Fruit fly (Drosophila melanogaster) whole organism, pupa: ENCODE results near the gene dally.

Source experiments
- CG10348 ChIP-seq: fragments of 200-800 bp; sonication (Bioruptor generic); IDR thresholded peaks from 2 replicates; pipeline ENCODE4 v1.3.6; 2022; ENCODE audit warnings: missing biosample characterization, missing genetic modification characterization
- CG12605 ChIP-seq: fragments of 200-800 bp; sonication (Bioruptor generic); IDR thresholded peaks from 2 replicates; pipeline ENCODE4 v1.3.6; 2022; ENCODE audit warnings: missing biosample characterization, missing genetic modification characterization
- CG13204 ChIP-seq: fragments of 200-800 bp; sonication (Bioruptor generic); optimal IDR thresholded peaks from 2 replicates; lab custom pipeline; 2018; ENCODE audit warnings: missing biosample characterization, mild to moderate bottlenecking, missing genetic modification characterization, moderate library complexity
- CG14655 ChIP-seq: fragments of 200-800 bp; sonication (Bioruptor generic); optimal IDR thresholded peaks from 3 replicates; lab custom pipeline; 2017; ENCODE audit warnings: mild to moderate bottlenecking, missing biosample characterization, missing genetic modification reagents, missing genetic modification characterization
- CG15710 ChIP-seq: fragments of 200-800 bp; sonication (Bioruptor generic); optimal IDR thresholded peaks from 2 replicates; lab custom pipeline; 2018; ENCODE audit warnings: missing biosample characterization, mild to moderate bottlenecking, missing genetic modification characterization, moderate library complexity
- CG17806 ChIP-seq: fragments of 200-800 bp; sonication (Bioruptor generic); optimal IDR thresholded peaks from 2 replicates; lab custom pipeline; 2018; ENCODE audit warnings: missing biosample characterization, mild to moderate bottlenecking, missing genetic modification characterization, moderate library complexity
- CG32121 ChIP-seq: fragments of 200-800 bp; sonication (Bioruptor generic); IDR thresholded peaks from 2 replicates; pipeline ENCODE4 v1.3.6; 2022; ENCODE audit warnings: missing biosample characterization, missing genetic modification characterization
- CG4496 ChIP-seq: fragments of 200-800 bp; sonication (Bioruptor generic); IDR thresholded peaks from 3 replicates; pipeline ENCODE4 v1.3.6; 2022; ENCODE audit warnings: missing biosample characterization, missing genetic modification characterization
- CG8159 ChIP-seq: fragments of 200-800 bp; sonication (Bioruptor generic); optimal IDR thresholded peaks from 3 replicates; lab custom pipeline; 2018; ENCODE audit warnings: missing biosample characterization, mild to moderate bottlenecking, missing genetic modification characterization, moderate library complexity
- CG8301 ChIP-seq: fragments of 200-800 bp; sonication (Bioruptor generic); optimal IDR thresholded peaks from 2 replicates; lab custom pipeline; 2018; ENCODE audit warnings: missing biosample characterization, mild to moderate bottlenecking, missing genetic modification characterization
- CG9948 ChIP-seq: fragments of 200-800 bp; sonication (Bioruptor generic); optimal IDR thresholded peaks from 2 replicates; lab custom pipeline; 2018; ENCODE audit warnings: missing biosample characterization, mild to moderate bottlenecking, missing genetic modification characterization, moderate library complexity
- D1 ChIP-seq: fragments of 200-800 bp; sonication (Bioruptor generic); optimal IDR thresholded peaks from 2 replicates; lab custom pipeline; 2018; ENCODE audit warnings: missing biosample characterization, mild to moderate bottlenecking, missing genetic modification characterization, moderate library complexity
- EcR ChIP-seq: fragments of 200-800 bp; sonication (Bioruptor generic); optimal IDR thresholded peaks from 3 replicates; lab custom pipeline; 2019; ENCODE audit warnings: missing biosample characterization, missing genetic modification characterization, mild to moderate bottlenecking, moderate library complexity, missing genetic modification reagents
- Pif1A ChIP-seq: fragments of 200-800 bp; sonication (Bioruptor generic); optimal IDR thresholded peaks from 3 replicates; lab custom pipeline; 2016; ENCODE audit warnings: missing biosample characterization, missing genetic modification characterization
- Pif1B ChIP-seq: fragments of 200-800 bp; sonication (Bioruptor generic); optimal IDR thresholded peaks from 3 replicates; lab custom pipeline; 2016; ENCODE audit warnings: missing biosample characterization, missing genetic modification characterization
- Snoo ChIP-seq: fragments of 200-800 bp; sonication (Bioruptor generic); optimal IDR thresholded peaks from 3 replicates; lab custom pipeline; 2017; ENCODE audit warnings: missing biosample characterization, mild to moderate bottlenecking, missing genetic modification characterization, inconsistent platforms
- fd96Ca ChIP-seq: fragments of 200-800 bp; sonication (Bioruptor generic); IDR thresholded peaks from 3 replicates; pipeline ENCODE4 v1.3.6; 2022; ENCODE audit warnings: missing biosample characterization, missing genetic modification characterization
- gl ChIP-seq: fragments of 200-800 bp; sonication (Bioruptor generic); optimal IDR thresholded peaks from 2 replicates; lab custom pipeline; 2018; ENCODE audit warnings: missing biosample characterization, mild to moderate bottlenecking, missing genetic modification characterization
- rn ChIP-seq: fragments of 200-800 bp; sonication (Bioruptor generic); IDR thresholded peaks from 2 replicates; pipeline ENCODE4 v1.3.6; 2022; ENCODE audit warnings: missing biosample characterization, missing genetic modification characterization

The dally gene

DNA sequence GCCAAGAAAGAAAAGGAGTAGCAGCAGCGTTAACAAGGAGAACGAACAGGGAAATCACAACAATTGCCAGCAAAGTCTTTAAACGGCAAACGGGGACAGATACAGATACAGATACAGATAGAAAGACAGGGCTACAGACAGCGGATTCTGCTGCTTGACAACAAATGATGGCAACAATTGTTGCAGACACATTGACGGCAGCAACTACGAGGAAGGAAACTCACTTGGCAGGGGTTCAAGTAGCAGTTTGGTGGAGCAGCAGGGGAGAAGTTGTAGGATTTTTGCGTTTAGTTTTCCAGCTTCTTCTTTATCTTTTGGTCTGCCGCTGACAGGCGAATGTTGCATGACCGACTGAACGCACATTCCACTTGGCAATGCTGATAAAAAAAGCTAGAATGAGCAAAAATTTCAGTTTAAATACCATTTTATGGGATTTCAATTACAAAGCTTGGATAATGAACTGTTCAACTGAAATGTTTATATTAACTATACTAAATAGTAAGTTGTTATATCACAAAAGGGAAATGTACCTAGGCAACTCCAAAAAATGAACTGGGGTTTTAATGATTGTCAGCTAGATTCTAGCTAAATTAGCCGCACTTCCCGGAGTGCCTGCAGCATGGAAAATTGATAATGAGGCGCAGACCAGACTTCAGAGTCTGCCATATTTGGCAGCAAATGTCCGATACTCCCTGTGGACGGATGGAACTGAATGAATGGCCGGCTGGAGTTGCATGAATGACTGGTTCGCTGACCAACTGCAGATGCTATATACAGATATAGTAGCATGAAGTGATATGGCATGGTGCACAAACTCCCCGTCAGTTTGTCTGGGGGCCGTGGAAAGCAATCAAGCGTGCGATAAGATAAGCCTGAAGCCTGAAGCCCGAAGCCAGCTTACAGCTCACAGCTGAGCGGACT is 23.7 kb downstream of the dally start:
- TF ChIP-seq CG8301 (tag; lab: Kevin White, UChicago) (no peak), fd96Ca (GFP tag; lab: Robert Waterston, UW) (0 out of 3 replicates have a peak, but pooled peaks have one; percentile 16), CG14655 (GFP tag; lab: Kevin White, UChicago) (peak; percentile 4), D1 (tag; lab: Kevin White, UChicago) (no peak), CG4496 (GFP tag; lab: Robert Waterston, UW) (no peak), Pif1A (GFP tag; lab: Kevin White, UChicago) (no peak), rn (GFP tag; lab: Robert Waterston, UW) (no peak), CG8159 (tag; lab: Kevin White, UChicago) (no peak), CG15710 (tag; lab: Kevin White, UChicago) (no peak)
- TF ChIP-seq, all 21 proteins: peak for 2

- TF ChIP-seq fd96Ca (GFP tag; lab: Robert Waterston, UW) (no peak), Pif1B (no peak), CG10348 (GFP tag; lab: Robert Waterston, UW) (no peak), CG12605 (GFP tag; lab: Robert Waterston, UW) (no peak), gl (tag; lab: Kevin White, UChicago) (no peak), EcR (GFP tag; lab: Kevin White, UChicago) (no peak)
Measured at dm6 chr3L:8851950-8852349, 24.6 kb downstream of the dally start.

dm6 chr3L:8852907-8853306 is 25.6 kb downstream of the dally start:
- TF ChIP-seq rn (GFP tag; lab: Robert Waterston, UW) (no peak), CG10348 (GFP tag; lab: Robert Waterston, UW) (no peak), CG32121 (GFP tag; lab: Robert Waterston, UW) (no peak), gl (tag; lab: Kevin White, UChicago) (no peak), CG12605 (GFP tag; lab: Robert Waterston, UW) (no peak), CG15710 (tag; lab: Kevin White, UChicago) (no peak), Snoo (no peak), CG9948 (tag; lab: Kevin White, UChicago) (no peak), CG4496 (GFP tag; lab: Robert Waterston, UW) (no peak), CG14655 (GFP tag; lab: Kevin White, UChicago) (no peak), fd96Ca (GFP tag; lab: Robert Waterston, UW) (no peak), CG8301 (tag; lab: Kevin White, UChicago) (no peak)
- TF ChIP-seq, all 21 proteins: peak for 0

dm6 chr3L:8853382-8853781 is 26.1 kb downstream of the dally start:
- TF ChIP-seq CG17806: no peak
- TF ChIP-seq fd96Ca (GFP tag; lab: Robert Waterston, UW): 0 out of 3 replicates have a peak, but pooled peaks have one; percentile 44
- peak; percentile 19 for TF ChIP-seq CG14655 (GFP tag; lab: Kevin White, UChicago)
- peak; percentile 43; the same call in 1 of the 3 replicates for TF ChIP-seq CG4496 (GFP tag; lab: Robert Waterston, UW)
- no peak for TF ChIP-seq gl (tag; lab: Kevin White, UChicago)
- no peak for TF ChIP-seq CG12605 (GFP tag; lab: Robert Waterston, UW)
- TF ChIP-seq CG32121 (GFP tag; lab: Robert Waterston, UW): 0 out of 2 replicates have a peak, but pooled peaks have one; percentile 18
- peak; percentile 30 for TF ChIP-seq CG8301 (tag; lab: Kevin White, UChicago)

DNA sequence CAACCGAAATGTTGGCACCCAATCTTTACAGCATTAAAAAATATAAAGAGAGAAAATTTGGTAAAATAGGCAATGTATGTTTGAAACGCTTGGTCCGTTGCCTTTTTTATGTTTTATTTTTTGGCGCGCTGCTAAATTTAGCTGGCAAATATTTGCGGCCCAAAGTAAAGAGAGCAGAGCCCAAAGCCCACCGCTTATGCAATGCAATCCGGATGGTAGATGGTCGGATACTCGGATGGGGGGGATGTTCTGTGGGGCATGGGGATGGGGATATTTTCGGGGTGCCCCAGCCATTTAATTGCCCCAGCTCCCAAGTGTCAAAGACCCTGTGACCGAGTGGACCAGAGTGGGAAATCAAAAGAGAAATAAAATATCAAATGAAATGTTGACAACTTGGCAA is 28.0 kb downstream of the dally start:
- peak; percentile 56 for TF ChIP-seq CG32121 (GFP tag; lab: Robert Waterston, UW)
- TF ChIP-seq CG4496 (GFP tag; lab: Robert Waterston, UW): no peak
- no peak for TF ChIP-seq fd96Ca (GFP tag; lab: Robert Waterston, UW)
- no peak for TF ChIP-seq Pif1A (GFP tag; lab: Kevin White, UChicago)

dm6 chr3L:8856875-8857274 is 29.6 kb downstream of the dally start:
- TF ChIP-seq CG10348 (GFP tag; lab: Robert Waterston, UW) (no peak), Pif1B (no peak), fd96Ca (GFP tag; lab: Robert Waterston, UW) (no peak), Snoo (no peak), CG13204 (GFP tag; lab: Kevin White, UChicago) (no peak), EcR (GFP tag; lab: Kevin White, UChicago) (no peak), Pif1A (GFP tag; lab: Kevin White, UChicago) (no peak), CG14655 (GFP tag; lab: Kevin White, UChicago) (no peak), CG9948 (tag; lab: Kevin White, UChicago) (no peak), CG4496 (GFP tag; lab: Robert Waterston, UW) (no peak), D1 (tag; lab: Kevin White, UChicago) (no peak), gl (tag; lab: Kevin White, UChicago) (no peak)
